Worm (Caenorhabditis elegans) whole organism, early embryonic: ENCODE data around the gene mlc-3.

ENCODE experiments used
- B0310.2 ChIP-seq: sonication (generic microtip); optimal IDR thresholded peaks from 2 replicates; lab custom pipeline; 2016; ENCODE audit warnings: mild to moderate bottlenecking, missing genetic modification characterization, missing compliant biosample characterization
- F13C5.2 ChIP-seq: sonication (generic microtip); optimal IDR thresholded peaks from 2 replicates; lab custom pipeline; 2017; ENCODE audit warnings: mild to moderate bottlenecking, missing genetic modification characterization, inconsistent platforms, missing compliant biosample characterization
- ama-1 ChIP-seq: fragments of 150-350 bp; optimal IDR thresholded peaks from 2 replicates; lab custom pipeline; 2014
- flt-1 ChIP-seq: fragments of 200-800 bp; sonication (Bioruptor generic); IDR thresholded peaks from 2 replicates; pipeline ENCODE4 v1.3.6; 2022; ENCODE audit warnings: missing genetic modification characterization, missing compliant biosample characterization
- hmg-4 ChIP-seq: fragments of 200-800 bp; sonication (Bioruptor generic); optimal IDR thresholded peaks from 2 replicates; lab custom pipeline; 2018; ENCODE audit warnings: mild to moderate bottlenecking, missing genetic modification characterization, missing compliant biosample characterization
- tbx-11 ChIP-seq: fragments of 200-800 bp; sonication (Bioruptor generic); IDR thresholded peaks from 2 replicates; pipeline ENCODE4 v1.3.6; 2022; ENCODE audit warnings: missing genetic modification characterization, missing compliant biosample characterization

DNA sequence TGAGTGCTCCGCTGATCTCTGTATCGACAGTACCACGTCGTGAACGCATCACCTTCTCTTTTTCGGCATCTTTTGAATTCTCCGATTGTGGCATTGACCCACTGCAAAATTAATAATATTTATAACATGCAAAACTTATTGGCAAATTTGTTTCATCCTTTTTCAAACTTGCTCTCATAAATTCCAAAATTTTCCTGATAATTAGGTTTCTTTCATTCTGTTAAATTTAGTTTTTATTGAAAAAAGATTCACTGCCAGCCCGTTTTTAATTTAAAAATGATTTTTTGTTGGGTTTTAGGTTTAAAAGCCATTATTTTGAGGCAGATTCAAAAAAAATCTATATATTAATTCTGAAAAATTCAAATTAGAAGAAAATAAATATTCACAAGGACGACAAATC, 35.1 kb downstream of the mlc-3 start, which contains the start of gene wdr-37:
- TF ChIP-seq B0310.2 (tag; lab: Kevin White, UChicago), result no peak
- TF ChIP-seq ama-1 (lab: Kevin White, UChicago), result no peak
- TF ChIP-seq flt-1, result no peak
- TF ChIP-seq hmg-4 (GFP tag; lab: Kevin White, UChicago), result no peak
- TF ChIP-seq tbx-11 (GFP tag; lab: Robert Waterston, UW), result no peak
- TF ChIP-seq F13C5.2 (tag; lab: Kevin White, UChicago), result no peak
